Worm (Caenorhabditis elegans) whole organism, young adult: ENCODE measurements around the gene gst-29.
"Not testable (repeated sequence)": the region's sequence is repeated elsewhere in the genome, so short reads cannot be mapped to it uniquely, and the experiment has no call there.

Experiments
- T26A5.8 ChIP-seq: sonication (generic microtip); optimal IDR thresholded peaks from 2 replicates; lab custom pipeline; 2016; ENCODE audit warnings: missing genetic modification characterization, missing compliant biosample characterization
- madf-6 ChIP-seq: fragments of 200-800 bp; sonication (Bioruptor generic); IDR thresholded peaks from 2 replicates; pipeline ENCODE4 v1.3.6; 2022; ENCODE audit warnings: missing genetic modification reagents, missing genetic modification characterization, missing compliant biosample characterization
- unc-130 ChIP-seq: sonication (generic microtip); optimal IDR thresholded peaks from 2 replicates; lab custom pipeline; 2016; ENCODE audit warnings: missing genetic modification reagents, missing genetic modification characterization, missing compliant biosample characterization

ce11 chrII:15140881-15141280 lies 28.8 kb downstream of the gst-29 start, which contains the start of gene Y53F4B.26:
- TF ChIP-seq unc-130 (GFP tag; lab: Kevin White, UChicago); T26A5.8; madf-6 (GFP tag; lab: Robert Waterston, UW): not testable (repeated sequence)
